2 fruit fly cellular contexts compared by ENCODE assay signal in the genomic region with DNA sequence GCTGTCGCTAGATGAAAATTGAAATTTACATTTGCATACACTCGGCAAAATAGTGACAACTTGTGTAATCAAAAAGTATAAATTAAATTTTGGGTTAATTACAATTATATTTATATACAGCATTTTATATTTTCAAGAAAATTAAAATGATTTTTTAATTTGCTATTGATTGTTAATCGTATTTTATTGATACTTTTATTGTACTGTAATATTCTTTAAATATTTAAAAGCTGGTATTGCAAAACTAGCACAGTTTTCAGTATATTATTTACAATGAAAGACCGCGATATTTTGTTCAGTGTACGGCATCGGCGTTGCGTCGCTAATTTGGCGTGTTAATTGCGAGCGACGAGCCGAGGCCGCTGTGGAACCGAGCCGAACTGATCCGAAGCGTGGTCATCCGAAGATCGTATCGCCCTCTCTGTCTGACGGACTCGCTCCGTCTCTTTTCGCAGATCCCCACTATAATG.
TF ChIP-seq lines count a peak whose summit lies in the region.

No protein-coding gene starts in this region.

TF ChIP-seq in whole organism, embryonic, 481 proteins besides CTCF, POLR2A, EP300 and RAD21 (continued from another document and continues in another):
- TF ChIP-seq Fer1 (GFP tag; optimal IDR thresholded peaks at IDR 0.05; lab: Kevin White, UChicago) (peak; percentile 96), aop (GFP tag; IDR thresholded peaks at IDR 0.05; lab: Robert Waterston, UW) (no peak), tgo (GFP tag; IDR thresholded peaks at IDR 0.05; lab: Robert Waterston, UW) (peak; percentile 96), Sox102F (GFP tag; optimal IDR thresholded peaks at IDR 0.05; lab: Kevin White, UChicago) (peak; percentile 99), CG11085 (GFP tag; IDR thresholded peaks at IDR 0.05; lab: Robert Waterston, UW) (peak; percentile 95), fd96Cb (tag; optimal IDR thresholded peaks at IDR 0.05; lab: Kevin White, UChicago) (peak; percentile 96), CG14965 (GFP tag; optimal IDR thresholded peaks at IDR 0.05; lab: Kevin White, UChicago; ENCODE audit: borderline replicate concordance) (no peak), yki (optimal IDR thresholded peaks at IDR 0.05; lab: Kevin White, UChicago) (no peak), CG15479 (GFP tag; optimal IDR thresholded peaks at IDR 0.05; lab: Kevin White, UChicago) (peak; percentile 3), Ssrp (tag; optimal IDR thresholded peaks at IDR 0.05; lab: Kevin White, UChicago) (peak; percentile 98), CG30403 (GFP tag; optimal IDR thresholded peaks at IDR 0.05; lab: Kevin White, UChicago) (peak; percentile 99), CG6765 (GFP tag; optimal IDR thresholded peaks at IDR 0.05; lab: Kevin White, UChicago) (peak; percentile 96), Lhr (GFP tag; optimal IDR thresholded peaks at IDR 0.05; lab: Kevin White, UChicago) (peak; percentile 63), CG6689 (GFP tag; IDR thresholded peaks at IDR 0.05; lab: Robert Waterston, UW) (peak; percentile 96), CG12769 (tag; optimal IDR thresholded peaks at IDR 0.05; lab: Kevin White, UChicago) (peak; percentile 91), E2f2 (GFP tag; IDR thresholded peaks at IDR 0.05; lab: Robert Waterston, UW) (peak; percentile 76), CG1832 (GFP tag; optimal IDR thresholded peaks at IDR 0.05; lab: Kevin White, UChicago) (peak; percentile 68), CG15269 (tag; optimal IDR thresholded peaks at IDR 0.05; lab: Kevin White, UChicago) (peak; percentile 98), CG18764 (GFP tag; optimal IDR thresholded peaks at IDR 0.05; lab: Kevin White, UChicago) (peak; percentile 91), ERR (GFP tag; optimal IDR thresholded peaks at IDR 0.05; lab: Kevin White, UChicago) (peak; percentile 2), CG3726 (GFP tag; IDR thresholded peaks at IDR 0.05; lab: Robert Waterston, UW) (peak; percentile 77; the same call in 2 of the 3 replicates), Nf-YB (GFP tag; optimal IDR thresholded peaks at IDR 0.05; lab: Kevin White, UChicago) (peak; percentile 87), tx (GFP tag; optimal IDR thresholded peaks at IDR 0.05; lab: Kevin White, UChicago) (peak; percentile 63), CG13894 (tag; optimal IDR thresholded peaks at IDR 0.05; lab: Kevin White, UChicago) (peak; percentile 87), CG3995 (GFP tag; optimal IDR thresholded peaks at IDR 0.05; lab: Kevin White, UChicago) (peak; percentile 76), dysf (GFP tag; IDR thresholded peaks at IDR 0.05; lab: Robert Waterston, UW) (peak; percentile 98), fd102C (GFP tag; optimal IDR thresholded peaks at IDR 0.05; lab: Kevin White, UChicago) (no peak), Taf1 (GFP tag; IDR thresholded peaks at IDR 0.05; lab: Robert Waterston, UW) (peak; percentile 86), CG2875 (GFP tag; optimal IDR thresholded peaks at IDR 0.05; lab: Kevin White, UChicago) (peak; percentile 91), klu (GFP tag; IDR thresholded peaks at IDR 0.05; lab: Robert Waterston, UW) (peak; percentile 98), CG2712 (tag; optimal IDR thresholded peaks at IDR 0.05; lab: Kevin White, UChicago) (peak; percentile 97), Ets97D (GFP tag; optimal IDR thresholded peaks at IDR 0.05; lab: Kevin White, UChicago) (peak; percentile 35), pb (GFP tag; optimal IDR thresholded peaks at IDR 0.05; lab: Kevin White, UChicago) (no peak), CG17912 (GFP tag; optimal IDR thresholded peaks at IDR 0.05; lab: Kevin White, UChicago) (peak; percentile 24), run (tag; optimal IDR thresholded peaks at IDR 0.05; lab: Kevin White, UChicago) (peak; percentile 95), Mrtf (GFP tag; IDR thresholded peaks at IDR 0.05; lab: Robert Waterston, UW) (peak; percentile 90), lab (GFP tag; optimal IDR thresholded peaks at IDR 0.05; lab: Kevin White, UChicago) (peak; percentile 96), CG16779 (GFP tag; IDR thresholded peaks at IDR 0.05; lab: Robert Waterston, UW) (no peak), twi (tag; optimal IDR thresholded peaks at IDR 0.05; lab: Kevin White, UChicago) (peak; percentile 91), sd (tag; optimal IDR thresholded peaks at IDR 0.05; lab: Kevin White, UChicago) (peak; percentile 91), ttk (GFP tag; IDR thresholded peaks at IDR 0.05; lab: Robert Waterston, UW) (peak; percentile 95), CG18599 (GFP tag; optimal IDR thresholded peaks at IDR 0.05; lab: Kevin White, UChicago) (peak; percentile 95), CG1602 (GFP tag; optimal IDR thresholded peaks at IDR 0.05; lab: Kevin White, UChicago) (peak; percentile 92), zen2 (GFP tag; IDR thresholded peaks at IDR 0.05; lab: Robert Waterston, UW; ENCODE audit: partially characterized antibody) (no peak), CG11504 (tag; optimal IDR thresholded peaks at IDR 0.05; lab: Kevin White, UChicago) (peak; percentile 98), CHES-1-like (GFP tag; optimal IDR thresholded peaks at IDR 0.05; lab: Kevin White, UChicago) (peak; percentile 42), CG11456 (GFP tag; IDR thresholded peaks at IDR 0.05; lab: Robert Waterston, UW) (peak; percentile 92), Optix (GFP tag; IDR thresholded peaks at IDR 0.05; lab: Robert Waterston, UW) (peak; percentile 65; the same call in 2 of the 3 replicates), p53 (GFP tag; optimal IDR thresholded peaks at IDR 0.05; lab: Kevin White, UChicago) (no peak), dan (GFP tag; IDR thresholded peaks at IDR 0.05; lab: Robert Waterston, UW) (no peak; the same call in 1 of the 2 replicates), CG8388 (GFP tag; optimal IDR thresholded peaks at IDR 0.05; lab: Kevin White, UChicago) (peak; percentile 96), schlank (tag; optimal IDR thresholded peaks at IDR 0.05; lab: Kevin White, UChicago) (peak; percentile 87), gfzf (GFP tag; optimal IDR thresholded peaks at IDR 0.05; lab: Kevin White, UChicago) (no peak), CG43689 (GFP tag; IDR thresholded peaks at IDR 0.05; lab: Robert Waterston, UW) (peak; percentile 85), wdn (GFP tag; IDR thresholded peaks at IDR 0.05; lab: Robert Waterston, UW) (peak; percentile 93), Oaz (GFP tag; IDR thresholded peaks at IDR 0.05; lab: Robert Waterston, UW) (peak; percentile 91), CG4404 (GFP tag; IDR thresholded peaks at IDR 0.05; lab: Robert Waterston, UW) (peak; percentile 88), Drgx (GFP tag; IDR thresholded peaks at IDR 0.05; lab: Robert Waterston, UW) (peak; percentile 95), CG1529 (GFP tag; optimal IDR thresholded peaks at IDR 0.05; lab: Kevin White, UChicago) (peak; percentile 89), CG5953 (GFP tag; IDR thresholded peaks at IDR 0.05; lab: Robert Waterston, UW) (peak; percentile 46; the same call in 1 of the 2 replicates), gem (tag; optimal IDR thresholded peaks at IDR 0.05; lab: Kevin White, UChicago) (peak; percentile 99), Kr (GFP tag; optimal IDR thresholded peaks at IDR 0.05; lab: Kevin White, UChicago) (no peak), knrl (GFP tag; IDR thresholded peaks at IDR 0.05; lab: Robert Waterston, UW; ENCODE audit: partially characterized antibody) (no peak)

TF ChIP-seq in whole organism, prepupa, 60 proteins besides CTCF, POLR2A, EP300 and RAD21 (continued from another document):
- peak; percentile 95 for TF ChIP-seq CG32006 (GFP tag; optimal IDR thresholded peaks at IDR 0.05; lab: Kevin White, UChicago)
- peak; percentile 64 for TF ChIP-seq Sox14 (GFP tag; optimal IDR thresholded peaks at IDR 0.05; lab: Kevin White, UChicago)
- peak; percentile 76 to 81 for TF ChIP-seq ss (GFP tag; optimal IDR thresholded peaks at IDR 0.05; lab: Kevin White, UChicago)
- TF ChIP-seq fd59A (GFP tag; optimal IDR thresholded peaks at IDR 0.05; lab: Kevin White, UChicago) = peak; percentile 72
- peak; percentile 64 for TF ChIP-seq CG8319 (GFP tag; optimal IDR thresholded peaks at IDR 0.05; lab: Kevin White, UChicago)
- peak; percentile 72 for TF ChIP-seq topi (GFP tag; optimal IDR thresholded peaks at IDR 0.05; lab: Kevin White, UChicago)
- peak; percentile 91 for TF ChIP-seq CG4318 (GFP tag; optimal IDR thresholded peaks at IDR 0.05; lab: Kevin White, UChicago)
- TF ChIP-seq CG11902 (GFP tag; optimal IDR thresholded peaks at IDR 0.05; lab: Kevin White, UChicago) = peak; percentile 59
- TF ChIP-seq CG1621 (tag; optimal IDR thresholded peaks at IDR 0.05; lab: Kevin White, UChicago) = peak; percentile 74
- TF ChIP-seq Lpt (GFP tag; optimal IDR thresholded peaks at IDR 0.05; lab: Kevin White, UChicago) = peak; percentile 92
